Fruit fly (Drosophila melanogaster) whole organism, adult: ENCODE data around the gene CG6067.

Experiments used
- CG7045 ChIP-seq: fragments of 200-800 bp; sonication (Bioruptor generic); optimal IDR thresholded peaks from 2 replicates; lab custom pipeline; 2017; ENCODE audit warnings: missing biosample characterization, mild to moderate bottlenecking, missing genetic modification characterization
- Clk ChIP-seq: fragments of 200-800 bp; sonication (Bioruptor generic); optimal IDR thresholded peaks from 2 replicates; lab custom pipeline; 2017; ENCODE audit warnings: missing biosample characterization, missing genetic modification characterization

DNA sequence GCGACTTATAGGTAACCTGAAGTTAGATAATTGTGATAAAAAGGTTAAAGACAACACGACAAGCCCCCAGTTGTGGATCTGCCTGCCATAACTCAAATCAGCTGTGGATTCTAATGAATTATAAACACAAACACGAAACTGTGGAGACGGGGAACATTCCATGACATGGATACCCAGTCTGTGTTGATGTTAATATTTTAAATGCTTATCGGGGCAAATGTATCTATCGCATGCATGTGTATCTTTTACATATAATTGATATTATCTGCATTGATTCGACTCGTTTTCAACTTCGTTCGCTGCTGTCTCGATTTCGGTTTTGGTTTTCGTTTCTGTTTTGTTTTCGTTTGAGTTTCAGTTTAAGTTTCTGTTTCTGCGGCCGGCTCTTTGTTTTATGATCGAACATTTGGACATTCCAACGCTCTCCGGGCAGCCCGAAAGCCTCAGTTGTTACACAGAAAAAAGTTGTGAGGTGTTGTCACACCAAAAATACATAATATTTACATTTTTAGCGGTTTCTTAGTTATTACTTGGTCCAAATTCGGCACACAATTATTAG lies 37.4 kb downstream of the CG6067 start:
- TF ChIP-seq CG7045 (GFP tag; lab: Kevin White, UChicago) (no peak), Clk (GFP tag; lab: Kevin White, UChicago) (no peak)
